Worm (Caenorhabditis elegans): ENCODE measurements around the gene txt-14.

DNA sequence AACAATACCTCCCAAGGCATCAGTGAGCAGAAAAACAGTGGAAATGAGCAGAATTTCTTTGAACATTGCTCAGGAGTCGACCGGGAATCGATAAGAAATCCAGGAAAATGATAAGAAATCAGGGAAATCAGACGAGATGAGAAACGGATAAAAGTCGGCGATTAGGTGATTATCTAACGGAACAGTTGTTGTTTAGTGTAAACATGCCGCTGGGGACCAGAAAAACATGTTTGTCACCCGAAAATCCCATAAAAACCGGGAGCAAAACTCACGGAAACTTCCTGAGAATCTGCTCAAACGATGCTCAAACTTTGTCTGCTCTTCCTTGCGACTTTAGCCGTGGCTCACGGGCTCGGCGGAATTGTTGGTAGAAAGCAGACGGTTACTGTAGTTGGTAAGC, 26.0 kb upstream of the txt-14 start, which contains the start of the genes ttr-24 and ttr-25:
- no peak for TF ChIP-seq lin-15B (tag; optimal IDR thresholded peaks at IDR 0.05)
- TF ChIP-seq egl-13 (tag; optimal IDR thresholded peaks at IDR 0.05), result no peak
- TF ChIP-seq nhr-11 (tag; optimal IDR thresholded peaks at IDR 0.05), result no peak
- no peak for TF ChIP-seq zag-1 (tag; optimal IDR thresholded peaks at IDR 0.05)
- TF ChIP-seq sup-37 (GFP tag; optimal IDR thresholded peaks at IDR 0.05), result no peak
- TF ChIP-seq nhr-90 (tag; optimal IDR thresholded peaks at IDR 0.05; ENCODE audit: poor library complexity), result no peak
- TF ChIP-seq nhr-71 (tag; optimal IDR thresholded peaks at IDR 0.05), result peak; percentile 42
- no peak for TF ChIP-seq ceh-82 (tag; optimal IDR thresholded peaks at IDR 0.05)
- TF ChIP-seq elt-2 (tag; optimal IDR thresholded peaks at IDR 0.05), result no peak
- no peak for TF ChIP-seq elt-3 (tag; optimal IDR thresholded peaks at IDR 0.05)
- no peak for TF ChIP-seq isw-1 (GFP tag; IDR thresholded peaks at IDR 0.05)
- TF ChIP-seq jun-1 (tag; optimal IDR thresholded peaks at IDR 0.05), result no peak
